Worm (Caenorhabditis elegans): Measurements from ENCODE around the gene ccch-1.

Gene ccch-1

ce11 chrV:11536667-11537066 is 9.0 kb downstream of the ccch-1 start:
- TF ChIP-seq elt-3 (tag; optimal IDR thresholded peaks at IDR 0.05) (no peak), unc-55 (GFP tag; optimal IDR thresholded peaks at IDR 0.05) (no peak), ama-1 (optimal IDR thresholded peaks at IDR 0.05) (no peak), unc-62 (GFP tag; optimal IDR thresholded peaks at IDR 0.05) (no peak), C34F6.9 (tag; optimal IDR thresholded peaks at IDR 0.05) (peak; percentile 14), ztf-4 (tag; optimal IDR thresholded peaks at IDR 0.05) (no peak)

DNA sequence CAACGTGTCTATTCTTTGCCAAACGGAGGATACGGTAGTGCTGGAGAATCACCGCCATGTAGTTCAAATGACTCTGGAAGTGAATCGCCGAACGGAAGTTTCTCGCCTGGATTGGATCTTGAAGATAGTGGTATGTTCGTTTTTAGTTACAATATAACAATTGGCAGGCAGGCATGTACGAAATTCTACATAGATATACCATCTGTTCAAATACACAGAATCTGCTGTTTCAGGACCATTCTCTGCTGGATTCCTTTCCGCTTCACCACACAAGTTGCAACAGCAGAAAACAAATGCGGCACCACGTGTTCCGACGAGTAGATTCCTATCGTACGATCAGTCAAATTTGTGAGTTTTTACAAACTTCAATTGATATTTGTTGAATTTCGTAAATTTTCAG is 11.9 kb downstream of the ccch-1 start:
- TF ChIP-seq aly-2 (tag; optimal IDR thresholded peaks at IDR 0.05) (no peak), lin-13 (GFP tag; optimal IDR thresholded peaks at IDR 0.05) (no peak), ZK546.5 (tag; optimal IDR thresholded peaks at IDR 0.05) (no peak), ztf-1 (GFP tag; conservative IDR thresholded peaks at IDR 0.05) (no peak)

- no peak for TF ChIP-seq mdl-1 (tag; optimal IDR thresholded peaks at IDR 0.05)
- no peak for TF ChIP-seq crh-2 (tag; optimal IDR thresholded peaks at IDR 0.05)
- TF ChIP-seq skn-1 (tag; optimal IDR thresholded peaks at IDR 0.05): no peak
- no peak for TF ChIP-seq gmeb-1 (tag; optimal IDR thresholded peaks at IDR 0.05)
- TF ChIP-seq nhr-6 (tag; optimal IDR thresholded peaks at IDR 0.05): no peak
- no peak for TF ChIP-seq lin-11 (tag; optimal IDR thresholded peaks at IDR 0.05)
- TF ChIP-seq nhr-237 (tag; optimal IDR thresholded peaks at IDR 0.05): no peak
- no peak for TF ChIP-seq lin-39 (tag; optimal IDR thresholded peaks at IDR 0.05)
- TF ChIP-seq Y55F3AM.14 (GFP tag; optimal IDR thresholded peaks at IDR 0.05): no peak
- no peak for TF ChIP-seq ceh-82 (tag; optimal IDR thresholded peaks at IDR 0.05)
- TF ChIP-seq ztf-11 (tag; optimal IDR thresholded peaks at IDR 0.05): no peak
- no peak for TF ChIP-seq elt-1 (tag; optimal IDR thresholded peaks at IDR 0.05)
- TF ChIP-seq alr-1 (tag; optimal IDR thresholded peaks at IDR 0.05): no peak
- TF ChIP-seq F13H6.1 (tag; optimal IDR thresholded peaks at IDR 0.05): no peak
- no peak for TF ChIP-seq nhr-23 (tag; optimal IDR thresholded peaks at IDR 0.05)
- no peak for TF ChIP-seq ZK546.5 (tag; optimal IDR thresholded peaks at IDR 0.05)
- TF ChIP-seq mab-5 (tag; optimal IDR thresholded peaks at IDR 0.05): no peak
- TF ChIP-seq lin-13 (GFP tag; optimal IDR thresholded peaks at IDR 0.05): no peak
Measured at ce11 chrV:11541284-11541683, 13.7 kb downstream of the ccch-1 start.

DNA sequence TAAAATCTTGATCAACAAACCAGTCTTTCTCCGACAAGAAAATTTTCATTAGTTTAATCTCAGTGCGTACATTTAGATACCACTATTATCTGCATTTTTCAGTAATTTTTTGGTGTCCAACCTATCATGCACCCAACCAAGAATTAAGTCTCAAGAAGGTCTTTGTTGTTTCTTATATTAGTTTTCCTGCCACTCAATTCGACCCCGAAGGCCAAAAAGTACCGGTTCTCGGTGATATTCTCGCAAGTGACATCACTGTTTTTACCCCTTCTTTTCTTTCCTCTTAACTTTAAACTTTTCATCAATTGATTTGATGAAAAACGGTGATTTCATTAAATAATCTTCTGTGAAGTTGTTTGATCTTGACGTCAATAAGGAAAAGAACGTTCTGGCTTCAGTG is 15.9 kb downstream of the ccch-1 start, which contains the start of gene F38B7.2:
F38B7.2 (plus strand) TSS at position 400 of the 400 bp plus-strand sequence.
- peak; percentile 23 for TF ChIP-seq fos-1 (tag; optimal IDR thresholded peaks at IDR 0.05)
- TF ChIP-seq ceh-82 (tag; optimal IDR thresholded peaks at IDR 0.05): no peak
- TF ChIP-seq blmp-1 (tag; optimal IDR thresholded peaks at IDR 0.05; ENCODE audit: insufficient read depth): peak; percentile 65
- TF ChIP-seq ztf-11 (tag; optimal IDR thresholded peaks at IDR 0.05): no peak
- no peak for TF ChIP-seq unc-39 (tag; optimal IDR thresholded peaks at IDR 0.05)
- no peak for TF ChIP-seq lin-11 (tag; optimal IDR thresholded peaks at IDR 0.05)
- TF ChIP-seq F13H6.1 (tag; optimal IDR thresholded peaks at IDR 0.05): no peak
- no peak for TF ChIP-seq Y55F3AM.14 (GFP tag; optimal IDR thresholded peaks at IDR 0.05)
- no peak for TF ChIP-seq nhr-11 (tag; optimal IDR thresholded peaks at IDR 0.05)
- peak; percentile 54 for TF ChIP-seq sma-9 (GFP tag; optimal IDR thresholded peaks at IDR 0.05)
- TF ChIP-seq sma-9 (tag; optimal IDR thresholded peaks at IDR 0.05): no peak
- no peak for TF ChIP-seq zag-1 (tag; optimal IDR thresholded peaks at IDR 0.05)
- TF ChIP-seq snpc-4 (tag; optimal IDR thresholded peaks at IDR 0.05): no peak
- no peak for TF ChIP-seq nhr-21 (tag; optimal IDR thresholded peaks at IDR 0.05)
- TF ChIP-seq nhr-23 (tag; optimal IDR thresholded peaks at IDR 0.05): no peak
- TF ChIP-seq C34F6.9 (tag; optimal IDR thresholded peaks at IDR 0.05): no peak
- TF ChIP-seq unc-55 (GFP tag; optimal IDR thresholded peaks at IDR 0.05): no peak
- no peak for TF ChIP-seq lin-39 (tag; optimal IDR thresholded peaks at IDR 0.05)
- no peak for TF ChIP-seq nhr-6 (tag; optimal IDR thresholded peaks at IDR 0.05)
- TF ChIP-seq aly-2 (tag; optimal IDR thresholded peaks at IDR 0.05): no peak
- no peak for TF ChIP-seq ama-1 (optimal IDR thresholded peaks at IDR 0.05)
- no peak for TF ChIP-seq sem-4 (tag; optimal IDR thresholded peaks at IDR 0.05)
- TF ChIP-seq lin-13 (GFP tag; optimal IDR thresholded peaks at IDR 0.05): no peak
- TF ChIP-seq lsy-2 (tag; optimal IDR thresholded peaks at IDR 0.05): no peak
- TF ChIP-seq nhr-129 (tag; optimal IDR thresholded peaks at IDR 0.05): no peak
- TF ChIP-seq dmd-4 (tag; optimal IDR thresholded peaks at IDR 0.05): no peak
- TF ChIP-seq nhr-25 (tag; optimal IDR thresholded peaks at IDR 0.05): peak; percentile 86
- no peak for TF ChIP-seq ztf-1 (GFP tag; conservative IDR thresholded peaks at IDR 0.05)
- TF ChIP-seq R02D3.7 (tag; optimal IDR thresholded peaks at IDR 0.05): no peak
- TF ChIP-seq nhr-10 (tag; optimal IDR thresholded peaks at IDR 0.05): no peak
- peak; percentile 54 for TF ChIP-seq sma-3 (GFP tag; optimal IDR thresholded peaks at IDR 0.05)
- TF ChIP-seq nhr-237 (tag; optimal IDR thresholded peaks at IDR 0.05): no peak
- no peak for TF ChIP-seq egl-27 (tag; optimal IDR thresholded peaks at IDR 0.05)
- no peak for TF ChIP-seq mab-5 (tag; optimal IDR thresholded peaks at IDR 0.05)
- peak; percentile 32 for TF ChIP-seq crh-2 (tag; optimal IDR thresholded peaks at IDR 0.05)
- no peak for TF ChIP-seq ZK546.5 (tag; optimal IDR thresholded peaks at IDR 0.05)

Measured in whole organism, L2 larva.